Worm (Caenorhabditis elegans): ENCODE results near the gene T04F8.7.

- no peak for TF ChIP-seq mdl-1 (tag; optimal IDR thresholded peaks at IDR 0.05)
- TF ChIP-seq nhr-11 (tag; optimal IDR thresholded peaks at IDR 0.05): no peak
- no peak for TF ChIP-seq sea-2 (GFP tag; optimal IDR thresholded peaks at IDR 0.05)
- no peak for TF ChIP-seq fkh-10 (GFP tag; optimal IDR thresholded peaks at IDR 0.05)
- TF ChIP-seq nhr-237 (tag; optimal IDR thresholded peaks at IDR 0.05): no peak
- no peak for TF ChIP-seq elt-3 (tag; optimal IDR thresholded peaks at IDR 0.05)
- TF ChIP-seq ama-1 (optimal IDR thresholded peaks at IDR 0.05): no peak
- no peak for TF ChIP-seq elt-2 (tag; optimal IDR thresholded peaks at IDR 0.05)
- no peak for TF ChIP-seq fkh-2 (tag; optimal IDR thresholded peaks at IDR 0.05)
- no peak for TF ChIP-seq ztf-11 (tag; optimal IDR thresholded peaks at IDR 0.05)
Measured at ce11 chrX:11638987-11639386, 41.8 kb downstream of the T04F8.7 start.

Data from whole organism, L3 larva.